Worm (Caenorhabditis elegans): ENCODE measurements around the gene srb-5.
"Not testable (repeated sequence)": the region's sequence is repeated elsewhere in the genome, so short reads cannot be mapped to it uniquely, and the experiment has no call there.

The srb-5 gene

DNA sequence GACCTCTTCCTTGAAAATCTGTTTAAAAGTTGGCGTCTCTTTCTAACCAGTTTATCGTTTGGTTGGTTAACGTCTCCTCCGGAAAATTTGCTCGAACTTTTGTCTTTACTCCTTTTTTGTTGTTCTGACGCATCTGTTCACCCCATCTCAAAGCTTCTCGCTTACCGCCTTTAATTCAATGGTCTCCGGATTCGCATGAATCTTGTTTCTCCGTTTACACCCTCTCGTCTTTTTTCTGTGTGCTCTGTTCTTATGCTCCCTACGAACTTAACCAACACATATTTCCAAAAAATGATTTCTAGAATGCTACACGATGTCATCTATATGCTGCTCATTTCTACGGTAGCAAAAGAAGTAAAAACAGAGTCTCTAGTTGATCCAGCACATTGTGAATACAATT lies 33.1 kb downstream of the srb-5 start, which contains the start of gene lgc-56:
Gene lgc-56, plus strand, starts transcription at position 301 of the 400 bp plus-strand sequence.
- no peak for TF ChIP-seq repo-1 (tag; optimal IDR thresholded peaks at IDR 0.05)
- no peak for TF ChIP-seq F10E7.11 (tag; optimal IDR thresholded peaks at IDR 0.05)
- no peak for TF ChIP-seq athp-1 (tag; optimal IDR thresholded peaks at IDR 0.05)
- no peak for TF ChIP-seq Y67H2A.10 (GFP tag; conservative IDR thresholded peaks at IDR 0.05)
- no peak for TF ChIP-seq hlh-26 (GFP tag; conservative IDR thresholded peaks at IDR 0.05)
- TF ChIP-seq cebp-2 (GFP tag; IDR thresholded peaks at IDR 0.05), result no peak
- no peak for TF ChIP-seq unc-130 (GFP tag; optimal IDR thresholded peaks at IDR 0.05)
- TF ChIP-seq nhr-179 (tag; optimal IDR thresholded peaks at IDR 0.05), result no peak

- TF ChIP-seq F52B5.7 (tag; optimal IDR thresholded peaks at IDR 0.05) (no peak), pbrm-1 (GFP tag; IDR thresholded peaks at IDR 0.05) (no peak), lin-40 (tag; optimal IDR thresholded peaks at IDR 0.05) (no peak), tlf-1 (GFP tag; optimal IDR thresholded peaks at IDR 0.05) (no peak), hmg-20 (GFP tag; IDR thresholded peaks at IDR 0.05) (no peak), F57C9.4 (tag; optimal IDR thresholded peaks at IDR 0.05) (no peak), madf-6 (GFP tag; IDR thresholded peaks at IDR 0.05) (no peak), hlh-26 (GFP tag; conservative IDR thresholded peaks at IDR 0.05) (no peak), lin-26 (GFP tag; IDR thresholded peaks at IDR 0.05) (no peak)
Measured at ce11 chrII:5120612-5121011, 42.6 kb downstream of the srb-5 start.

ce11 chrII:5115733-5116132 lies 47.5 kb downstream of the srb-5 start, which contains the start of gene srsy-1:
TSS of gene srsy-1 (plus strand) at chrII:5116033.
- no peak for TF ChIP-seq madf-10 (tag; optimal IDR thresholded peaks at IDR 0.05)
- no peak for TF ChIP-seq D2030.7 (GFP tag; IDR thresholded peaks at IDR 0.05)
- TF ChIP-seq lsl-1 (GFP tag; optimal IDR thresholded peaks at IDR 0.05), result no peak
- no peak for TF ChIP-seq rec-8 (tag; optimal IDR thresholded peaks at IDR 0.05)
- no peak for TF ChIP-seq F37B4.10 (GFP tag; IDR thresholded peaks at IDR 0.05)
- no peak for TF ChIP-seq madf-6 (GFP tag; IDR thresholded peaks at IDR 0.05)
- TF ChIP-seq rcor-1 (GFP tag; IDR thresholded peaks at IDR 0.05), result no peak
- no peak for TF ChIP-seq lin-35 (GFP tag; optimal IDR thresholded peaks at IDR 0.05)
- TF ChIP-seq mcd-1 (GFP tag; IDR thresholded peaks at IDR 0.05), result no peak
- TF ChIP-seq B0035.1 (tag; optimal IDR thresholded peaks at IDR 0.05), result no peak
- no peak for TF ChIP-seq zfh-2 (GFP tag; conservative IDR thresholded peaks at IDR 0.05)
- no peak for TF ChIP-seq let-526 (GFP tag; IDR thresholded peaks at IDR 0.05)
- TF ChIP-seq ztf-28 (GFP tag; IDR thresholded peaks at IDR 0.05), result no peak
- TF ChIP-seq hlh-12 (tag; optimal IDR thresholded peaks at IDR 0.05), result no peak
- no peak for TF ChIP-seq madf-3 (GFP tag; IDR thresholded peaks at IDR 0.05)
- no peak for TF ChIP-seq xnd-1 (tag; optimal IDR thresholded peaks at IDR 0.05)

DNA sequence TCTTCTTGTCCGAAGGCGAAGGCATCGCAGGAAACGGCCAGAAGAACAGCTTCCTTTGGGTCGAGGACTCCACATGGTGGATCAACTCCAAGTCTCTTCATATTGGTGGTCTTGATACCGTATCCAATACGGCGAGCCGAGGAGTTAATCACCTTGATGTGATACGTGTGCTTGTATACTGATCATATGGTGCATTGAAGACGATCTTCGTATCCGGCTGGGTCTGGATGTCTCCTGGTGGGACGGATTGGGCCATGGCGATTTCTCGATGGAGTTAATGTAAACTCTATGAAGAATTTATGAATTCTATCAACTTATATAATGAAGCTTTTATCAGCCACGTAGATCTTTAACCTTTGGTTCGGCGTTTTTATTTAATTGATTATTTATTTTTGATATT lies 47.9 kb downstream of the srb-5 start, which contains the start of gene msp-74:
Gene msp-74, minus strand, starts transcription at position 101 of the 400 bp plus-strand sequence.
- not testable (repeated sequence) for TF ChIP-seq madf-10 (tag; optimal IDR thresholded peaks at IDR 0.05); pha-4 (tag; optimal IDR thresholded peaks at IDR 0.05); F23B12.7 (tag; optimal IDR thresholded peaks at IDR 0.05; ENCODE audit: insufficient read depth)

- TF ChIP-seq Y56A3A.18 (GFP tag; IDR thresholded peaks at IDR 0.05), result no peak
- no peak for TF ChIP-seq B0336.3 (GFP tag; IDR thresholded peaks at IDR 0.05)
- TF ChIP-seq ama-1 (optimal IDR thresholded peaks at IDR 0.05), result no peak
- TF ChIP-seq ama-1 (GFP tag; optimal IDR thresholded peaks at IDR 0.05), result no peak
- TF ChIP-seq B0019.2 (GFP tag; conservative IDR thresholded peaks at IDR 0.05), result no peak
- TF ChIP-seq F33H1.4 (GFP tag; IDR thresholded peaks at IDR 0.05), result no peak
- no peak for TF ChIP-seq sea-2 (GFP tag; IDR thresholded peaks at IDR 0.05)
- no peak for TF ChIP-seq ztf-3 (GFP tag; optimal IDR thresholded peaks at IDR 0.05)
- TF ChIP-seq efl-1 (GFP tag; optimal IDR thresholded peaks at IDR 0.05), result no peak
Measured at ce11 chrII:5112082-5112481, 51.1 kb downstream of the srb-5 start, which contains the start of gene F09C12.8. TSS of gene F09C12.8 (plus strand) at chrII:5112382.
